Worm (Caenorhabditis elegans): Measurements from ENCODE around the gene Y53F4B.21.

DNA sequence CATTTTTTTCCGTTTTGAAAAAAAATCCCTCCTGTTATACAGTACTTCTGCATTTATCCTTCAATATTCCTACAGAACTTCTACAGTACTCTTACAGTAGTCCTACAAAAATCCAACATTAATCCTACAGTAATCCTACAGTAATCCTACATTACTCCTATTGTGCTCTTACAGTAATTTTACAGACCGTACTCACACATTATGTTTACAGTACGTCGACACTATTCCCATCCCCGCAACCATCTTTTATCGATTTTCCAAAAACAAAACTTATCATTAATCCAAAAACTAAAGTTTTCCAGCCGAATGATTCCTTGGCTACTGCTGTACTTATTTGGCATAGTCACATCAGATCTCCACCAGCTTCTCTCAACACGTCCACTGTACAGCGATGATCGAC is 5.8 kb upstream of the Y53F4B.21 start, which contains the start of gene Y53F4B.20:
- TF ChIP-seq unc-62 (GFP tag; optimal IDR thresholded peaks at IDR 0.05 in 1 of 2) (no peak), unc-62 (tag; optimal IDR thresholded peaks at IDR 0.05) (no peak), ztf-11 (tag; optimal IDR thresholded peaks at IDR 0.05) (no peak)

Data from whole organism, L4 larva.